Worm (Caenorhabditis elegans) whole organism, mixed stage, embryonic: ENCODE data around the gene K04G7.1.

Experiments used
- lin-13 ChIP-seq: fragments of 150-350 bp; optimal IDR thresholded peaks from 2 replicates; lab custom pipeline; 2014; ENCODE audit warnings: missing biosample characterization, missing genetic modification characterization
- lsy-2 ChIP-seq: fragments of 150-350 bp; optimal IDR thresholded peaks from 2 replicates; lab custom pipeline; 2014; ENCODE audit warnings: missing biosample characterization, missing genetic modification characterization
- nhr-12 ChIP-seq: fragments of 150-350 bp; optimal IDR thresholded peaks from 2 replicates; lab custom pipeline; 2014; ENCODE audit warnings: missing biosample characterization, missing genetic modification characterization
- snpc-4 ChIP-seq: fragments of 150-350 bp; optimal IDR thresholded peaks from 2 replicates; lab custom pipeline; 2014; ENCODE audit warnings: missing biosample characterization, missing genetic modification characterization
- ztf-11 ChIP-seq: fragments of 150-350 bp; optimal IDR thresholded peaks from 2 replicates; lab custom pipeline; 2014; ENCODE audit warnings: missing biosample characterization, missing genetic modification characterization

DNA sequence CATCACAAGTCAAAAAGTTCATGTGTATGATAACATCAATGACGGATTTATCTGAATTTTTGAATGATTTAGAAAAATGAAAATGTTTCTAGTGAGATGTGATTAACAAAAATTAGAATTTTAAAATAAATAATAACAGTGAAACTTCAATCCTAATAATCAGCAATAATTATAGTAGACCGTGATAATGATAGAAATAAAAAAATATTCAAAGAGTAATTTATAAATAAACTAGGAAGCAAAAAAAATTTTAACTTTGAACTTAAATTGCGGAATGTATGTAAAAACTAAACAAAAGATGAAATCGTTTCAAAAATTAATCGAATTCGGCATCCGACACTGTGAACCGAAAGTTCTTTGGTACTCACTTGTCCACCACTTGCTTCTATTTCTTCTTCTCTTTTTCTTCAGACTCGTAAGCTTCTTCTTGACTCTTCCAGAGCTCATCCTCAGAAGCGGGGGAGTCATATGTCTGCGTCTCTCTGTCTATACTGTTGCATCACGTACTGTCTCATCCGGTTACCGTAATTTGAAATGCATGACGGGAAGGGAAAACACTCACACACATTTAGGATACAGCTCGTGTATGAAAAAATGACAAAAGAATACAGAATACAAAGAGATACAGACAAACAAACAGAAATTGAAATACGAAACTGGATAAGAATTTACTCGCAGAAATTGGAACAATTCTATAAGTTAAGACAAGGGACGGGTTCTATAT, 30.6 kb downstream of the K04G7.1 start, which contains the start of gene mec-14:
- TF ChIP-seq lin-13 (tag; lab: Kevin White, UChicago) (no peak), lsy-2 (tag; lab: Kevin White, UChicago) (no peak), nhr-12 (tag; lab: Kevin White, UChicago) (no peak), ztf-11 (tag; lab: Kevin White, UChicago) (no peak), snpc-4 (tag; lab: Kevin White, UChicago) (no peak)
